Worm (Caenorhabditis elegans) whole organism, midembryonic: ENCODE measurements around the gene gro-1.

Source experiments
- T22C8.4 ChIP-seq: fragments of 200-800 bp; sonication (Bioruptor generic); IDR thresholded peaks from 2 replicates; pipeline ENCODE4 v1.3.6; 2022; ENCODE audit warnings: missing genetic modification characterization, missing compliant biosample characterization
- cog-1 ChIP-seq: sonication (generic microtip); optimal IDR thresholded peaks from 2 replicates; lab custom pipeline; 2016; ENCODE audit warnings: missing genetic modification characterization, missing compliant biosample characterization
- flt-1 ChIP-seq: fragments of 200-800 bp; sonication (Bioruptor generic); IDR thresholded peaks from 2 replicates; pipeline ENCODE4 v1.3.6; 2022; ENCODE audit warnings: missing genetic modification characterization, missing compliant biosample characterization
- klf-2 ChIP-seq: fragments of 200-800 bp; sonication (Bioruptor generic); conservative IDR thresholded peaks from 2 replicates; pipeline ENCODE4 v1.3.6; 2022; ENCODE audit warnings: missing genetic modification reagents, missing genetic modification characterization, missing compliant biosample characterization
- med-1 ChIP-seq: sonication (generic microtip); optimal IDR thresholded peaks from 2 replicates; lab custom pipeline; 2017; ENCODE audit warnings: missing genetic modification characterization, mild to moderate bottlenecking, missing compliant biosample characterization, antibody characterized with exemption, missing genetic modification reagents; ENCODE audit not compliant: insufficient read depth
- ref-1 ChIP-seq: fragments of 200-800 bp; sonication (Bioruptor generic); conservative IDR thresholded peaks from 2 replicates; pipeline ENCODE4 v1.3.6; 2022; ENCODE audit warnings: missing genetic modification reagents, missing genetic modification characterization, missing compliant biosample characterization
- tab-1 ChIP-seq: fragments of 200-800 bp; sonication (Bioruptor generic); IDR thresholded peaks from 2 replicates; pipeline ENCODE4 v1.3.6; 2022; ENCODE audit warnings: missing genetic modification characterization, missing compliant biosample characterization
- ztf-23 ChIP-seq: fragments of 200-800 bp; sonication (Bioruptor generic); IDR thresholded peaks from 2 replicates; pipeline ENCODE4 v1.3.6; 2022; ENCODE audit warnings: missing genetic modification reagents, missing genetic modification characterization, missing compliant biosample characterization
- ztf-29 ChIP-seq: fragments of 200-800 bp; sonication (Bioruptor generic); IDR thresholded peaks from 2 replicates; pipeline ENCODE4 v1.3.6; 2022; ENCODE audit warnings: missing genetic modification reagents, missing genetic modification characterization, missing compliant biosample characterization

Gene gro-1

ce11 chrIII:5254108-5254507 is 10.8 kb upstream of the gro-1 start, which contains the start of the genes sumv-1 and gop-1:
TSS of gene sumv-1 (minus strand) at chrIII:5254187.
TSS of gene gop-1 (plus strand) at chrIII:5254438.
- TF ChIP-seq med-1: no peak
- TF ChIP-seq ref-1 (GFP tag; lab: Robert Waterston, UW): no peak
- TF ChIP-seq cog-1 (tag; lab: Kevin White, UChicago): no peak
- TF ChIP-seq ztf-23 (GFP tag; lab: Robert Waterston, UW): no peak
- TF ChIP-seq ztf-29 (GFP tag; lab: Robert Waterston, UW): no peak
- TF ChIP-seq flt-1 (GFP tag; lab: Robert Waterston, UW): no peak
- TF ChIP-seq klf-2 (GFP tag; lab: Robert Waterston, UW): no peak
- no peak for TF ChIP-seq tab-1 (GFP tag; lab: Robert Waterston, UW)
- TF ChIP-seq T22C8.4: no peak

ce11 chrIII:5258918-5259317 is 6.0 kb upstream of the gro-1 start, which contains the start of gene gop-2:
TSS of gene gop-2 (plus strand) at chrIII:5259023.
- TF ChIP-seq T22C8.4: no peak
- TF ChIP-seq cog-1 (tag; lab: Kevin White, UChicago): no peak
- TF ChIP-seq ref-1 (GFP tag; lab: Robert Waterston, UW): no peak
- TF ChIP-seq flt-1 (GFP tag; lab: Robert Waterston, UW): no peak
- TF ChIP-seq ztf-23 (GFP tag; lab: Robert Waterston, UW): no peak
- TF ChIP-seq tab-1 (GFP tag; lab: Robert Waterston, UW): no peak
- no peak for TF ChIP-seq ztf-29 (GFP tag; lab: Robert Waterston, UW)
- TF ChIP-seq klf-2 (GFP tag; lab: Robert Waterston, UW): no peak
- TF ChIP-seq med-1: no peak

ce11 chrIII:5260394-5260793 is 4.5 kb upstream of the gro-1 start, which contains the start of gene gop-3:
TSS of gene gop-3 (plus strand) at chrIII:5260694.
- TF ChIP-seq ref-1 (GFP tag; lab: Robert Waterston, UW): no peak
- no peak for TF ChIP-seq T22C8.4
- TF ChIP-seq med-1: no peak
- TF ChIP-seq ztf-23 (GFP tag; lab: Robert Waterston, UW): no peak
- TF ChIP-seq tab-1 (GFP tag; lab: Robert Waterston, UW): no peak
- no peak for TF ChIP-seq flt-1 (GFP tag; lab: Robert Waterston, UW)
- TF ChIP-seq cog-1 (tag; lab: Kevin White, UChicago): no peak
- no peak for TF ChIP-seq klf-2 (GFP tag; lab: Robert Waterston, UW)

- TF ChIP-seq cog-1 (tag; lab: Kevin White, UChicago) (no peak), ztf-29 (GFP tag; lab: Robert Waterston, UW) (no peak), med-1 (no peak), T22C8.4 (no peak), ref-1 (GFP tag; lab: Robert Waterston, UW) (no peak), ztf-23 (GFP tag; lab: Robert Waterston, UW) (no peak), flt-1 (GFP tag; lab: Robert Waterston, UW) (no peak), tab-1 (GFP tag; lab: Robert Waterston, UW) (no peak), klf-2 (GFP tag; lab: Robert Waterston, UW) (no peak)
Observed at ce11 chrIII:5263299-5263993, 1.5 kb upstream of the gro-1 start, which contains the start of the genes C34E10.9 and hap-1. TSS of gene C34E10.9 (minus strand) at chrIII:5263399. TSS of gene hap-1 (plus strand) at chrIII:5263943.

ce11 chrIII:5267217-5267906 is 2.4 kb downstream of the gro-1 start, which contains the start of gene ZC395.5:
TSS of gene ZC395.5 (plus strand) at chrIII:5267848.
- TF ChIP-seq ztf-23 (GFP tag; lab: Robert Waterston, UW): no peak
- no peak for TF ChIP-seq cog-1 (tag; lab: Kevin White, UChicago)
- no peak for TF ChIP-seq klf-2 (GFP tag; lab: Robert Waterston, UW)
- no peak for TF ChIP-seq ref-1 (GFP tag; lab: Robert Waterston, UW)
- no peak for TF ChIP-seq ztf-29 (GFP tag; lab: Robert Waterston, UW)
- no peak for TF ChIP-seq flt-1 (GFP tag; lab: Robert Waterston, UW)
- TF ChIP-seq T22C8.4: no peak
- no peak for TF ChIP-seq med-1
- no peak for TF ChIP-seq tab-1 (GFP tag; lab: Robert Waterston, UW)

- TF ChIP-seq klf-2 (GFP tag; lab: Robert Waterston, UW) (no peak), flt-1 (GFP tag; lab: Robert Waterston, UW) (no peak), ztf-23 (GFP tag; lab: Robert Waterston, UW) (no peak), tab-1 (GFP tag; lab: Robert Waterston, UW) (no peak), cog-1 (tag; lab: Kevin White, UChicago) (no peak), T22C8.4 (no peak), ztf-29 (GFP tag; lab: Robert Waterston, UW) (no peak), ref-1 (GFP tag; lab: Robert Waterston, UW) (no peak), med-1 (no peak)
Observed at ce11 chrIII:5268486-5268885, 3.6 kb downstream of the gro-1 start.

ce11 chrIII:5269814-5270213 is 4.9 kb downstream of the gro-1 start, which contains the start of gene ZC395.4:
TSS of gene ZC395.4 (plus strand) at chrIII:5270114.
- TF ChIP-seq tab-1 (GFP tag; lab: Robert Waterston, UW): no peak
- no peak for TF ChIP-seq cog-1 (tag; lab: Kevin White, UChicago)
- no peak for TF ChIP-seq flt-1 (GFP tag; lab: Robert Waterston, UW)
- no peak for TF ChIP-seq ztf-29 (GFP tag; lab: Robert Waterston, UW)
- no peak for TF ChIP-seq ztf-23 (GFP tag; lab: Robert Waterston, UW)
- TF ChIP-seq ref-1 (GFP tag; lab: Robert Waterston, UW): no peak
- no peak for TF ChIP-seq T22C8.4

ce11 chrIII:5273396-5273857 is 8.5 kb downstream of the gro-1 start, which contains the start of gene ztf-8:
TSS of gene ztf-8 (minus strand) at chrIII:5273471.
- no peak for TF ChIP-seq med-1
- no peak for TF ChIP-seq klf-2 (GFP tag; lab: Robert Waterston, UW)
- no peak for TF ChIP-seq ztf-29 (GFP tag; lab: Robert Waterston, UW)
- no peak for TF ChIP-seq tab-1 (GFP tag; lab: Robert Waterston, UW)
- no peak for TF ChIP-seq flt-1 (GFP tag; lab: Robert Waterston, UW)
- no peak for TF ChIP-seq T22C8.4
- no peak for TF ChIP-seq cog-1 (tag; lab: Kevin White, UChicago)
- TF ChIP-seq ztf-23 (GFP tag; lab: Robert Waterston, UW): no peak
- no peak for TF ChIP-seq ref-1 (GFP tag; lab: Robert Waterston, UW)
